Fruit fly (Drosophila melanogaster) whole organism, embryonic: ENCODE results near the gene CG13667.

Experiments used
- CG11247 ChIP-seq: fragments of 200-800 bp; sonication (Bioruptor generic); IDR thresholded peaks from 2 replicates; pipeline ENCODE4 v1.3.6; 2022; ENCODE audit warnings: missing biosample characterization, missing genetic modification characterization
- CG1529 ChIP-seq: fragments of 200-800 bp; sonication (Bioruptor generic); optimal IDR thresholded peaks from 3 replicates; lab custom pipeline; 2018; ENCODE audit warnings: missing biosample characterization, missing genetic modification characterization
- CG15479 ChIP-seq: fragments of 200-800 bp; sonication (Bioruptor generic); optimal IDR thresholded peaks from 3 replicates; lab custom pipeline; 2019; ENCODE audit warnings: missing biosample characterization, mild to moderate bottlenecking, missing genetic modification characterization, moderate library complexity
- CG16813 ChIP-seq: fragments of 200-800 bp; sonication (Bioruptor generic); IDR thresholded peaks from 3 replicates; pipeline ENCODE4 v1.3.6; 2022; ENCODE audit warnings: missing biosample characterization, missing genetic modification characterization; ENCODE audit not compliant: partially characterized antibody
- CG31388 ChIP-seq: fragments of 200-800 bp; sonication (Bioruptor generic); optimal IDR thresholded peaks from 2 replicates; lab custom pipeline; 2016; ENCODE audit warnings: missing biosample characterization, missing genetic modification characterization
- CG31441 ChIP-seq: fragments of 200-800 bp; sonication (Bioruptor generic); IDR thresholded peaks from 2 replicates; pipeline ENCODE4 v1.3.6; 2022; ENCODE audit warnings: missing biosample characterization, missing genetic modification characterization
- Ravus ChIP-seq: fragments of 200-800 bp; sonication (Bioruptor generic); IDR thresholded peaks from 2 replicates; pipeline ENCODE4 v1.3.6; 2022; ENCODE audit warnings: missing biosample characterization, missing genetic modification characterization

DNA sequence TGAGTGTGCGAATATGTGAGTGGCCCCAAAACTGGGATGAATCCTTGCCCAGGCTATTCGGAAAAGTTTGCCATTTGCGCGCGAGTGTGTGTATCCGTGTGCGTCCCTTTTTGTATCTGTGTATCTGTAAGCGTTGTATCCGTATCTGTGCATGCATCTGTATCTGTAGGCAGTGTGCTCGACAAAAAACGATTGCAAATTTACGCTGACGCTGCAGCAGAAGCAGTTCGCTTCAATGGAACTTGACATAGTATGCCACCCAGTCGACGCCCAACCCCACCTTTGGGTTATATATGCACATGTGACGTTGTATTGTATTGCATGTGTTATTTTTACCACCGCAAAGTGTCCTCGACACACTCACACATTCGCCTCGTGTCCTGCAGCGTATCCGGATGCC is 9.1 kb upstream of the CG13667 start:
- no peak for TF ChIP-seq CG11247 (GFP tag; lab: Robert Waterston, UW)
- no peak for TF ChIP-seq CG15479 (GFP tag; lab: Kevin White, UChicago)
- no peak for TF ChIP-seq CG31388 (GFP tag; lab: Kevin White, UChicago)
- no peak for TF ChIP-seq CG16813 (GFP tag; lab: Robert Waterston, UW)
- TF ChIP-seq Ravus, result no peak
- no peak for TF ChIP-seq CG1529 (GFP tag; lab: Kevin White, UChicago)
- no peak for TF ChIP-seq CG31441 (GFP tag; lab: Robert Waterston, UW)
